Comparison of ENCODE assay signal across 2 worm cellular contexts in the genomic region with DNA sequence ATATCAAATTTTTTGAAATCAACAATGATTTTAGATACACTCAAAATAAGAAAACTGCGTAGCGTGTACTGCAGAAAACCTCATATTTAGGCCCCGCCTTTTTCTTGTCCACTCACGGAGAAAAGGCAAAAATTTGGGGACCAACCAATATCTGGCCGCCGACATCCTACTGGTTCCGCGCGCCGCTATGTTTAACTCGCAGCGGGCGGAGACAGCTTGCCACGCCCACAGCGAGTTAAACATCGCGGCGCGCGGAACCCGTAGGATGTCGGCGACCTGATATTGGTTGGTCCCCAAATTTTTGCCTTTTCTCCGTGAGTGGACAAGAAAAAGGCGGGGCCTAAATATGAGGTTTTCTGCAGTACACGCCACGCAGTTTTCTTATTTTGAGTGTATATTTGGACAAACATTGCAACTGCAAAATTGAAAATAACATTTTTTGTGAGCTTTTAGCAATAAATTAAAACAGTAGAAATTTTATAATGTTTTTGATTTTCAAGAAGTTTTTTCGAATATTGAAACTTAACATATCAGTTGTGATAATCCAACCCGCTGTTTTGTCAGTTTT.
TF ChIP-seq lines count a peak whose summit lies in the region.

No protein-coding gene starts in this region.

TF ChIP-seq in whole organism, L4 larva, 104 proteins besides CTCF, POLR2A, EP300 and RAD21:
- TF ChIP-seq snpc-1.2 (GFP tag; IDR thresholded peaks at IDR 0.05; lab: Robert Waterston, UW): peak; percentile 95

TF ChIP-seq in whole organism, young adult, 124 proteins besides CTCF, POLR2A, EP300 and RAD21:
- TF ChIP-seq snpc-1.1 (tag; optimal IDR thresholded peaks at IDR 0.05; lab: Kevin White, UChicago; ENCODE audit: insufficient read depth) (peak; percentile 33), hmg-1.2 (GFP tag; IDR thresholded peaks at IDR 0.05; lab: Robert Waterston, UW) (peak; percentile 36; the same call in 1 of the 2 replicates), snpc-4 (GFP tag; optimal IDR thresholded peaks at IDR 0.05; lab: Kevin White, UChicago) (peak; percentile 66), snpc-4 (tag; optimal IDR thresholded peaks at IDR 0.05; lab: Kevin White, UChicago) (peak; percentile 58 to 96 (median 72)), attf-6 (GFP tag; IDR thresholded peaks at IDR 0.05; lab: Robert Waterston, UW) (peak; percentile 90)
